Worm (Caenorhabditis elegans) whole organism, midembryonic: Measurements from ENCODE around the gene Y48C3A.5.

Experiments used
- cog-1 ChIP-seq: sonication (generic microtip); optimal IDR thresholded peaks from 2 replicates; lab custom pipeline; 2016; ENCODE audit warnings: missing genetic modification characterization, missing compliant biosample characterization
- klf-2 ChIP-seq: fragments of 200-800 bp; sonication (Bioruptor generic); conservative IDR thresholded peaks from 2 replicates; pipeline ENCODE4 v1.3.6; 2022; ENCODE audit warnings: missing genetic modification reagents, missing genetic modification characterization, missing compliant biosample characterization
- med-1 ChIP-seq: sonication (generic microtip); optimal IDR thresholded peaks from 2 replicates; lab custom pipeline; 2017; ENCODE audit warnings: missing genetic modification characterization, mild to moderate bottlenecking, missing compliant biosample characterization, antibody characterized with exemption, missing genetic modification reagents; ENCODE audit not compliant: insufficient read depth
- ref-1 ChIP-seq: fragments of 200-800 bp; sonication (Bioruptor generic); conservative IDR thresholded peaks from 2 replicates; pipeline ENCODE4 v1.3.6; 2022; ENCODE audit warnings: missing genetic modification reagents, missing genetic modification characterization, missing compliant biosample characterization
- tab-1 ChIP-seq: fragments of 200-800 bp; sonication (Bioruptor generic); IDR thresholded peaks from 2 replicates; pipeline ENCODE4 v1.3.6; 2022; ENCODE audit warnings: missing genetic modification characterization, missing compliant biosample characterization
- ztf-23 ChIP-seq: fragments of 200-800 bp; sonication (Bioruptor generic); IDR thresholded peaks from 2 replicates; pipeline ENCODE4 v1.3.6; 2022; ENCODE audit warnings: missing genetic modification reagents, missing genetic modification characterization, missing compliant biosample characterization

ce11 chrII:13289891-13290290 is 19.0 kb downstream of the Y48C3A.5 start:
- TF ChIP-seq cog-1 (no peak), tab-1 (GFP tag; lab: Robert Waterston, UW) (0 out of 2 replicates have a peak, but pooled peaks have one; percentile 17), klf-2 (GFP tag; lab: Robert Waterston, UW) (no peak), ref-1 (no peak; the same call in 1 of the 2 replicates), ztf-23 (GFP tag; lab: Robert Waterston, UW) (no peak), med-1 (no peak)
